Worm (Caenorhabditis elegans) whole organism, L4 larva: ENCODE results near the gene srsx-12.

Experiments used
- attf-4 ChIP-seq: sonication (generic microtip); optimal IDR thresholded peaks from 3 replicates; lab custom pipeline; 2017; ENCODE audit warnings: missing biosample characterization, missing genetic modification characterization
- nhr-111 ChIP-seq: fragments of 200-800 bp; sonication (Bioruptor generic); optimal IDR thresholded peaks from 2 replicates; lab custom pipeline; 2018; ENCODE audit warnings: mild to moderate bottlenecking, missing genetic modification characterization, missing compliant biosample characterization
- nhr-237 ChIP-seq: sonication (generic microtip); optimal IDR thresholded peaks from 2 replicates; lab custom pipeline; 2017; ENCODE audit warnings: missing biosample characterization, missing genetic modification characterization
- nhr-28 ChIP-seq: fragments of 150-350 bp; optimal IDR thresholded peaks from 2 replicates; lab custom pipeline; 2014; ENCODE audit warnings: missing biosample characterization, missing genetic modification characterization
- nhr-77 ChIP-seq: fragments of 150-350 bp; optimal IDR thresholded peaks from 2 replicates; lab custom pipeline; 2014; ENCODE audit warnings: missing biosample characterization, missing genetic modification characterization
- rbr-2 ChIP-seq: sonication (generic microtip); optimal IDR thresholded peaks from 2 replicates; lab custom pipeline; 2016; ENCODE audit warnings: missing genotype, missing genetic modification characterization, missing compliant biosample characterization
- unc-130 ChIP-seq: sonication (generic microtip); optimal IDR thresholded peaks from 2 replicates; lab custom pipeline; 2016; ENCODE audit warnings: missing genetic modification reagents, missing genetic modification characterization, missing compliant biosample characterization

DNA sequence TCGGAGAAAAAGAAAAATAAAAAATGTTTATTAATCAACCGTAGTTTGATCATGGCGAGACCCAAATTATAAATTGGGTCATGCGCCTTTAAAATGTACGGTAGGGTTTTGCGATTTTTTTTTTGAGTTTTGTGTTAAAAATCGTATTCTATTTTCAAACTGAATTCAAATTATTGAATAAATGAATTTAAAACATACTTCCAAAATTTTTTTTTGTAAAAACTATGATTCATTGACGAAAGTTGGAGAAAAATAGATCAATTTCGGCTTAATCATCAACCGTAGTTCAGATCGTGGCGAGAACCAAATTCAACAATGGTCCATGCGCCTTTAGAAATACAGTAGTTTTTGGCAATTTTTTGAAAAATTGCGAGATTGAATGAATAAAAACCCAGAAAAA lies 17.2 kb downstream of the srsx-12 start:
- TF ChIP-seq nhr-77 (tag; lab: Kevin White, UChicago) (no peak), nhr-28 (tag; lab: Kevin White, UChicago) (no peak), nhr-111 (GFP tag; lab: Kevin White, UChicago) (no peak), nhr-237 (no peak), unc-130 (GFP tag; lab: Kevin White, UChicago) (no peak), rbr-2 (no peak), attf-4 (tag; lab: Kevin White, UChicago) (no peak)
